Worm (Caenorhabditis elegans) whole organism, L2 larva: ENCODE data around the gene slc-17.5.

Experiments used
- ZK546.5 ChIP-seq: sonication (generic microtip); optimal IDR thresholded peaks from 2 replicates; lab custom pipeline; 2017; ENCODE audit warnings: missing biosample characterization, missing genetic modification characterization
- aly-2 ChIP-seq: fragments of 150-350 bp; optimal IDR thresholded peaks from 2 replicates; lab custom pipeline; 2014; ENCODE audit warnings: missing biosample characterization, missing genetic modification characterization
- blmp-1 ChIP-seq: sonication (generic microtip); optimal IDR thresholded peaks from 2 replicates; lab custom pipeline; 2017; ENCODE audit warnings: missing genetic modification characterization, mild to moderate bottlenecking, missing compliant biosample characterization, antibody characterized with exemption, moderate library complexity; ENCODE audit not compliant: insufficient read depth
- egl-27 ChIP-seq: sonication (generic microtip); optimal IDR thresholded peaks from 3 replicates; lab custom pipeline; 2017; ENCODE audit warnings: missing biosample characterization, missing genetic modification reagents, missing genetic modification characterization
- fos-1 ChIP-seq: fragments of 150-350 bp; optimal IDR thresholded peaks from 2 replicates; lab custom pipeline; 2014; ENCODE audit warnings: missing biosample characterization, missing genetic modification characterization
- nhr-11 ChIP-seq: fragments of 150-350 bp; optimal IDR thresholded peaks from 2 replicates; lab custom pipeline; 2014; ENCODE audit warnings: missing biosample characterization, missing genetic modification characterization
- nhr-6 ChIP-seq: fragments of 150-350 bp; optimal IDR thresholded peaks from 2 replicates; lab custom pipeline; 2014; ENCODE audit warnings: missing biosample characterization, missing genetic modification characterization
- nhr-77 ChIP-seq: fragments of 150-350 bp; optimal IDR thresholded peaks from 2 replicates; lab custom pipeline; 2014; ENCODE audit warnings: missing biosample characterization, missing genetic modification characterization
- peb-1 ChIP-seq: fragments of 150-350 bp; optimal IDR thresholded peaks from 2 replicates; lab custom pipeline; 2014; ENCODE audit warnings: missing biosample characterization, missing genetic modification characterization
- sma-9 ChIP-seq, 2 experiments: fragments of 150-350 bp in 1 of 2; sonication (generic microtip) in 1 of 2; optimal IDR thresholded peaks; 2 replicates each; lab custom pipeline; 2014 to 2016; ENCODE audit warnings: missing genetic modification characterization in 2 of 2, mild to moderate bottlenecking in 1 of 2, missing biosample characterization in 1 of 2, missing compliant biosample characterization in 1 of 2, missing genetic modification reagents in 1 of 2, moderate library complexity in 1 of 2
- unc-62 ChIP-seq: fragments of 150-350 bp; optimal IDR thresholded peaks from 2 replicates; lab custom pipeline; 2014; ENCODE audit warnings: missing biosample characterization, missing genetic modification reagents, missing genetic modification characterization
- ztf-4 ChIP-seq: fragments of 150-350 bp; optimal IDR thresholded peaks from 2 replicates; lab custom pipeline; 2014; ENCODE audit warnings: missing biosample characterization, missing genetic modification characterization

DNA sequence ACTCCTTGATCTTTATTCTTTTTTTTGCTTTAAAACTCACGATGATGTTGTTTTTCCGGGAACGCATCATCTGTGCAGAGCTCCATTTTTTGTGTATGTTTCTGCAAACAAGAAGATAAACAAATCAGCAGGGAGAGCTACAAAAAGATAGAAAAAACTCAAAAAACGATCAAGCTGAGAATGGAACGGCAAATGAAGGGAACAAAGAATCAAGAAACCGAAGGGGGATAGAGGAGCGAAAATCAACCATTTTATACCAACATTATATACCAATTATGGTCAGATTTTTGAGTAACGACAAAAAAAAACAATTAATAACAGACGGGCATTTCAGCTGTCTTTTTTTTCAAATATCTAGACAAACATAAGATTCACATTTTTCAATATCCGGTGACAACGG is at the start of gene slc-17.5:
- TF ChIP-seq blmp-1 (tag; lab: Kevin White, UChicago) (no peak), ZK546.5 (tag; lab: Kevin White, UChicago) (no peak), sma-9 (GFP tag; optimal IDR thresholded peaks at IDR 0.05; lab: Kevin White, UChicago) (no peak), sma-9 (tag; optimal IDR thresholded peaks at IDR 0.05; lab: Kevin White, UChicago) (no peak), unc-62 (no peak), nhr-6 (tag; lab: Kevin White, UChicago) (no peak), peb-1 (tag; lab: Kevin White, UChicago) (no peak), egl-27 (no peak), nhr-11 (no peak), fos-1 (tag; lab: Kevin White, UChicago) (no peak), ztf-4 (tag; lab: Kevin White, UChicago) (no peak), aly-2 (tag; lab: Kevin White, UChicago) (no peak), nhr-77 (no peak)
